Worm (Caenorhabditis elegans) whole organism, L4/young adult: Measurements from ENCODE around the gene W02D7.12.

Experiments used
- W03F9.2 ChIP-seq: fragments of 150-350 bp; optimal IDR thresholded peaks from 2 replicates; lab custom pipeline; 2014; ENCODE audit warnings: missing biosample characterization, missing genetic modification characterization
- dao-5 ChIP-seq: sonication (generic microtip); optimal IDR thresholded peaks from 2 replicates; lab custom pipeline; 2016; ENCODE audit warnings: missing genotype, missing genetic modification characterization, moderate library complexity, missing compliant biosample characterization
- him-1 ChIP-seq: sonication (generic microtip); optimal IDR thresholded peaks from 2 replicates; lab custom pipeline; 2016; ENCODE audit warnings: missing genotype, missing genetic modification reagents, missing genetic modification characterization, missing compliant biosample characterization

W02D7.12 gene

ce11 chrV:8355435-8356212, 44.3 kb downstream of the W02D7.12 start, which contains the start of gene mom-2:
mom-2 (plus strand) TSS chrV:8355988.
- TF ChIP-seq him-1 (tag; lab: Kevin White, UChicago) (no peak), W03F9.2 (no peak), dao-5 (tag; lab: Kevin White, UChicago) (no peak)

ce11 chrV:8357756-8358155, 46.4 kb downstream of the W02D7.12 start:
- no peak for TF ChIP-seq W03F9.2
- TF ChIP-seq dao-5 (tag; lab: Kevin White, UChicago): no peak
- no peak for TF ChIP-seq him-1 (tag; lab: Kevin White, UChicago)

DNA sequence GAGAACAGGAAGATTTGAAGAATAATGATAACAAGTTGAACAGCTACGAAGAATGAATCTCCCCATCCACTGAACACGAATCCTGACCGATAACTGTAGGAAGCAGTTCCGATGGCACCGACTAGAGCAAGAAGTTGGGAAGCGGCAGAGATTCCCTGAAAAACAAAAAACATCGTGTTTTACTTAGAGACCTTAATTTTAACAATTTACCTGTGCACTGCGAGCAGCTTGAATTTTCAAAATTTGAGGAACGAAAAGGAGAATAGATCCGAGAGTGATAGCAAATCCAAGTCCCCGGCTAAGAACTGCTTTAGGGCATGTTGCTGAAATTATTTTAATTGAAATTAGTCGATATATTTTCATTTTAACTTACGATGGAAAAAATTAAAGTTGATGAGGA, 47.4 kb downstream of the W02D7.12 start:
- no peak for TF ChIP-seq him-1 (tag; lab: Kevin White, UChicago)
- no peak for TF ChIP-seq dao-5 (tag; lab: Kevin White, UChicago)
- TF ChIP-seq W03F9.2: no peak

DNA sequence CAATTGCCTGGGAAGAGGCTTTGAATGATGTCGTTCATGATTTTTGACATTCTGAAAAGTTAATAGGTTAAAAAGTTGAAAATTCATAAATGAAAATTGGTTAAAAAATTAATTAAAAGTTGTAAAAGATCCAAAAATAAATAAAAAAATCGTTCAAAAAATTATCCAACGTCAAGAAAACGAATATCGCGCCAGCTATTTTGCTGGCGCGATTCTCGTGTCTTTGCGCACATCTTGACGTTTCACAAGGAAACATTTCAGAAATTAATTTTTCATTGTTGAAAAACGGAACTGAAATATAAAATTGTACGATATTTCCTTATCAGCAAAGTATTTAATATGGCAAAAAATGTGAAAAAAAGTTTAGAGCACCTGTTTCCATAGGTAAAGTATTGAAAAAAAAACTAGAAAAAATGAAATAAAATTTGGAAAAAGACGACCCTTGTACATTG, 47.8 kb downstream of the W02D7.12 start, which contains the start of gene mpdu-1:
Gene mpdu-1 (minus strand): TSS at position 51 of the 452 bp plus-strand sequence.
- TF ChIP-seq him-1 (tag; lab: Kevin White, UChicago): no peak
- TF ChIP-seq W03F9.2: peak; percentile 83

- TF ChIP-seq him-1 (tag; lab: Kevin White, UChicago): no peak
- no peak for TF ChIP-seq W03F9.2
- TF ChIP-seq dao-5 (tag; lab: Kevin White, UChicago): no peak
These were observed 48.5 kb downstream of the W02D7.12 start, which contains the start of gene F38E1.6 for ce11 chrV:8359792-8360191. F38E1.6 (plus strand) TSS chrV:8360092.
